Worm (Caenorhabditis elegans) whole organism, L1 larva: ENCODE measurements around the gene tbp-1.

ENCODE experiments used
- aha-1 ChIP-seq: fragments of 150-350 bp; optimal IDR thresholded peaks from 2 replicates; lab custom pipeline; 2014; ENCODE audit warnings: missing biosample characterization, missing genetic modification characterization
- aly-2 ChIP-seq: fragments of 150-350 bp; optimal IDR thresholded peaks from 2 replicates; lab custom pipeline; 2014; ENCODE audit warnings: missing biosample characterization, missing genetic modification characterization
- ceh-82 ChIP-seq, 3 experiments: fragments of 150-350 bp in 1 of 3; sonication (generic microtip) in 2 of 3; optimal IDR thresholded peaks; 2 replicates each; lab custom pipeline; 2014 to 2017; ENCODE audit warnings: missing biosample characterization in 3 of 3, missing genetic modification characterization in 3 of 3
- egl-27 ChIP-seq, 2 experiments: fragments of 150-350 bp in 1 of 2; sonication (generic microtip); optimal IDR thresholded peaks; 3 replicates each; lab custom pipeline; 2017 to 2018; ENCODE audit warnings: missing biosample characterization in 2 of 2, missing genetic modification characterization in 2 of 2, missing genetic modification reagents in 2 of 2
- elt-2 ChIP-seq: sonication (generic microtip); optimal IDR thresholded peaks from 2 replicates; lab custom pipeline; 2016; ENCODE audit warnings: missing genetic modification characterization, mild to moderate bottlenecking, inconsistent platforms, missing compliant biosample characterization, missing genetic modification reagents
- fkh-8 ChIP-seq: sonication (generic microtip); optimal IDR thresholded peaks from 2 replicates; lab custom pipeline; 2016; ENCODE audit warnings: mild to moderate bottlenecking, missing genetic modification characterization, missing compliant biosample characterization
- mdl-1 ChIP-seq, 2 experiments: fragments of 150-350 bp; optimal IDR thresholded peaks; 2 replicates each; lab custom pipeline; 2014 to 2017; ENCODE audit warnings: missing biosample characterization in 2 of 2, missing genetic modification characterization in 2 of 2, inconsistent platforms in 1 of 2
- nhr-19 ChIP-seq: fragments of 200-800 bp; sonication (Bioruptor generic); conservative IDR thresholded peaks from 2 replicates; pipeline ENCODE4 v1.3.6; 2022; ENCODE audit warnings: missing genetic modification characterization, missing compliant biosample characterization
- nhr-47 ChIP-seq: sonication (generic microtip); optimal IDR thresholded peaks from 2 replicates; lab custom pipeline; 2016; ENCODE audit warnings: mild to moderate bottlenecking, missing genetic modification characterization, moderate library complexity, missing compliant biosample characterization
- skn-1 ChIP-seq: fragments of 150-350 bp; optimal IDR thresholded peaks from 2 replicates; lab custom pipeline; 2014; ENCODE audit warnings: missing biosample characterization, missing genetic modification characterization
- unc-62 ChIP-seq: fragments of 150-350 bp; optimal IDR thresholded peaks from 2 replicates; lab custom pipeline; 2014; ENCODE audit warnings: missing biosample characterization, missing genetic modification reagents, missing genetic modification characterization
- unc-98 ChIP-seq: fragments of 200-800 bp; sonication (Bioruptor generic); IDR thresholded peaks from 2 replicates; pipeline ENCODE4 v1.3.6; 2022; ENCODE audit warnings: missing genetic modification characterization, missing compliant biosample characterization
- zag-1 ChIP-seq: fragments of 150-350 bp; optimal IDR thresholded peaks from 2 replicates; lab custom pipeline; 2014; ENCODE audit warnings: missing biosample characterization, missing genetic modification characterization

DNA sequence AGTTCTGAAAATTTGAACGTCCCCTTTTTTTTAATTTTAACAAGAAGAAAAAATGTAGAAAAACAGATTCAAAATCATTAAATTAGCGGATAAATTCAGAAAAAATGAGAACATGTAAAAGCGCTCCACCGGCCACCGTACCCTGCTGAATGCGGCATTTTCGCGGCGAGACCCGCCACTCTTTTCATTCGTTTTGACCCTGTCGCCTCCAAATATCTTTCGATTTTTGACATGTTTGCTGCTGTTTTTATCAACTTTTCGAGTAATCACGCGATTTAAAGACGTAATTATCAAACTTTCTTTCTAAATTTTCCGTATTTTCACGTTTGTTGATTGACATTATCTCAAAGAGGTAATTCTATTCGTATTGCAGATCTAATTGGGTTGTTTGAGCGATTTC, 47.6 kb upstream of the tbp-1 start, which contains the start of gene gsp-2:
- TF ChIP-seq nhr-19 (GFP tag; lab: Robert Waterston, UW) (peak; percentile 81), nhr-47 (tag; lab: Kevin White, UChicago) (peak; percentile 57), fkh-8 (tag; lab: Kevin White, UChicago) (peak; percentile 77), mdl-1 (tag; optimal IDR thresholded peaks at IDR 0.05; lab: Kevin White, UChicago) (peak in 1 of 2 experiments; percentile 74), egl-27 (tag; optimal IDR thresholded peaks at IDR 0.05; lab: Kevin White, UChicago) (no peak), aly-2 (tag; lab: Kevin White, UChicago) (no peak), ceh-82 (tag; optimal IDR thresholded peaks at IDR 0.05; lab: Kevin White, UChicago) (peak; percentile 52 to 67 (median 60)), aha-1 (no peak), zag-1 (no peak), unc-98 (GFP tag; lab: Robert Waterston, UW) (no peak), unc-62 (GFP tag; lab: Kevin White, UChicago) (no peak), elt-2 (no peak), skn-1 (tag; lab: Kevin White, UChicago) (peak; percentile 85)
